Worm (Caenorhabditis elegans) whole organism, L2 larva: ENCODE measurements around the gene C25H3.10.

Source experiments
- C34F6.9 ChIP-seq: fragments of 150-350 bp; optimal IDR thresholded peaks from 2 replicates; lab custom pipeline; 2014; ENCODE audit warnings: missing biosample characterization, missing genetic modification characterization
- ama-1 ChIP-seq: fragments of 150-350 bp; optimal IDR thresholded peaks from 2 replicates; lab custom pipeline; 2018; ENCODE audit warnings: inconsistent platforms
- elt-1 ChIP-seq: fragments of 150-350 bp; optimal IDR thresholded peaks from 2 replicates; lab custom pipeline; 2014; ENCODE audit warnings: missing biosample characterization, missing genetic modification characterization
- lin-39 ChIP-seq: fragments of 150-350 bp; optimal IDR thresholded peaks from 2 replicates; lab custom pipeline; 2014; ENCODE audit warnings: missing biosample characterization, missing genetic modification reagents, missing genetic modification characterization
- mdl-1 ChIP-seq, 2 experiments: fragments of 150-350 bp in 1 of 2; sonication (generic microtip) in 1 of 2; optimal IDR thresholded peaks; 2 replicates each; lab custom pipeline; 2017; ENCODE audit warnings: missing biosample characterization in 2 of 2, missing genetic modification characterization in 2 of 2
- nhr-129 ChIP-seq: fragments of 150-350 bp; optimal IDR thresholded peaks from 2 replicates; lab custom pipeline; 2014; ENCODE audit warnings: missing biosample characterization, missing genetic modification characterization
- skn-1 ChIP-seq: sonication (generic microtip); optimal IDR thresholded peaks from 2 replicates; lab custom pipeline; 2017; ENCODE audit warnings: missing biosample characterization, missing genetic modification characterization

- TF ChIP-seq elt-1 (tag; lab: Kevin White, UChicago) (no peak), lin-39 (tag; lab: Kevin White, UChicago) (no peak), ama-1 (lab: Kevin White, UChicago) (no peak), C34F6.9 (tag; lab: Kevin White, UChicago) (no peak), skn-1 (tag; lab: Kevin White, UChicago) (no peak), mdl-1 (tag; optimal IDR thresholded peaks at IDR 0.05; lab: Kevin White, UChicago) (no peak), nhr-129 (tag; lab: Kevin White, UChicago) (no peak)
Measured at ce11 chrII:5680703-5681102, 18.1 kb downstream of the C25H3.10 start, which contains the start of gene flp-27.
